Worm (Caenorhabditis elegans): Measurements from ENCODE around the gene clec-181.

The clec-181 gene

ce11 chrIV:8618698-8619097 is 22.8 kb downstream of the clec-181 start, which contains the start of gene F42A9.8:
Gene F42A9.8 (minus strand): TSS chrIV:8618785.
- no peak for TF ChIP-seq irx-1 (tag; optimal IDR thresholded peaks at IDR 0.05)
- peak; percentile 18 to 49 for TF ChIP-seq lsy-2 (tag; optimal IDR thresholded peaks at IDR 0.05)
- peak in 1 of 3 experiments; percentile 30 for TF ChIP-seq dpl-1 (GFP tag; optimal IDR thresholded peaks at IDR 0.05)
- TF ChIP-seq ceh-82 (tag; optimal IDR thresholded peaks at IDR 0.05): peak in 1 of 3 experiments; percentile 11
- peak in 1 of 2 experiments; percentile 42 for TF ChIP-seq lin-35 (GFP tag; optimal IDR thresholded peaks at IDR 0.05)
- peak; percentile 6 for TF ChIP-seq nhr-20 (tag; optimal IDR thresholded peaks at IDR 0.05)
- TF ChIP-seq pqm-1 (tag; optimal IDR thresholded peaks at IDR 0.05): no peak
- peak; percentile 42 for TF ChIP-seq lin-14 (GFP tag; optimal IDR thresholded peaks at IDR 0.05)
- no peak for TF ChIP-seq nhr-28 (tag; optimal IDR thresholded peaks at IDR 0.05)
- TF ChIP-seq snu-23 (GFP tag; optimal IDR thresholded peaks at IDR 0.05): peak; percentile 35
- TF ChIP-seq sup-37 (GFP tag; optimal IDR thresholded peaks at IDR 0.05): no peak
- TF ChIP-seq mep-1 (tag; optimal IDR thresholded peaks at IDR 0.05): peak; percentile 21
- no peak for TF ChIP-seq xbp-1 (tag; optimal IDR thresholded peaks at IDR 0.05)
- no peak for TF ChIP-seq nhr-76 (tag; optimal IDR thresholded peaks at IDR 0.05)
- TF ChIP-seq ceh-63 (GFP tag; optimal IDR thresholded peaks at IDR 0.05): no peak
- peak; percentile 31 for TF ChIP-seq nhr-71 (tag; optimal IDR thresholded peaks at IDR 0.05)
- no peak for TF ChIP-seq zip-4 (GFP tag; optimal IDR thresholded peaks at IDR 0.05)
- peak; percentile 6 for TF ChIP-seq blmp-1 (tag; optimal IDR thresholded peaks at IDR 0.05)
- peak; percentile 25 to 26 for TF ChIP-seq efl-1 (optimal IDR thresholded peaks at IDR 0.05)
- TF ChIP-seq efl-1 (GFP tag; optimal IDR thresholded peaks at IDR 0.05 in 1 of 2): peak; percentile 39 to 85
- TF ChIP-seq ceh-90 (tag; optimal IDR thresholded peaks at IDR 0.05): no peak

- TF ChIP-seq nhr-237 (tag; optimal IDR thresholded peaks at IDR 0.05): no peak
- no peak for TF ChIP-seq skn-1 (tag; optimal IDR thresholded peaks at IDR 0.05)
- no peak for TF ChIP-seq sptf-1 (tag; optimal IDR thresholded peaks at IDR 0.05)
- TF ChIP-seq unc-86 (tag; optimal IDR thresholded peaks at IDR 0.05): no peak
- no peak for TF ChIP-seq tlp-1 (tag; optimal IDR thresholded peaks at IDR 0.05)
- TF ChIP-seq xbp-1 (tag; optimal IDR thresholded peaks at IDR 0.05): peak; percentile 46
- no peak for TF ChIP-seq hlh-4 (tag; optimal IDR thresholded peaks at IDR 0.05)
- no peak for TF ChIP-seq elt-2 (tag; optimal IDR thresholded peaks at IDR 0.05)
- TF ChIP-seq unc-62 (GFP tag; optimal IDR thresholded peaks at IDR 0.05): no peak
- TF ChIP-seq fos-1 (tag; optimal IDR thresholded peaks at IDR 0.05): peak; percentile 57
- TF ChIP-seq ceh-82 (tag; optimal IDR thresholded peaks at IDR 0.05): peak in 2 of 3 experiments; percentile 31 to 63
- TF ChIP-seq ceh-88 (GFP tag; IDR thresholded peaks at IDR 0.05): no peak
- peak; percentile 76 for TF ChIP-seq nhr-71 (tag; optimal IDR thresholded peaks at IDR 0.05)
- TF ChIP-seq egl-13 (tag; optimal IDR thresholded peaks at IDR 0.05): peak; percentile 17
- TF ChIP-seq dsc-1 (tag; optimal IDR thresholded peaks at IDR 0.05): peak; percentile 1
- TF ChIP-seq ceh-8 (GFP tag; optimal IDR thresholded peaks at IDR 0.05): no peak
- TF ChIP-seq lir-3 (tag; optimal IDR thresholded peaks at IDR 0.05; ENCODE audit: poor library complexity): peak; percentile 49
- TF ChIP-seq nhr-20 (tag; optimal IDR thresholded peaks at IDR 0.05): peak; percentile 61
- no peak for TF ChIP-seq ets-5 (GFP tag; IDR thresholded peaks at IDR 0.05)
- peak; percentile 28 for TF ChIP-seq aly-2 (tag; optimal IDR thresholded peaks at IDR 0.05)
- no peak for TF ChIP-seq pqm-1 (tag; optimal IDR thresholded peaks at IDR 0.05)
- TF ChIP-seq blmp-1 (tag; optimal IDR thresholded peaks at IDR 0.05): peak; percentile 86
- TF ChIP-seq fkh-8 (tag; optimal IDR thresholded peaks at IDR 0.05): peak; percentile 70
- no peak for TF ChIP-seq nhr-28 (tag; optimal IDR thresholded peaks at IDR 0.05)
- no peak for TF ChIP-seq nhr-11 (tag; optimal IDR thresholded peaks at IDR 0.05)
- TF ChIP-seq zag-1 (tag; optimal IDR thresholded peaks at IDR 0.05): no peak
- peak; percentile 42 for TF ChIP-seq ztf-4 (tag; optimal IDR thresholded peaks at IDR 0.05)
- TF ChIP-seq Y116A8C.19 (tag; optimal IDR thresholded peaks at IDR 0.05; ENCODE audit: borderline replicate concordance): no peak
- TF ChIP-seq lin-35 (GFP tag; optimal IDR thresholded peaks at IDR 0.05): peak; percentile 64 to 79
- TF ChIP-seq fkh-10 (GFP tag; optimal IDR thresholded peaks at IDR 0.05): no peak
- no peak for TF ChIP-seq alr-1 (tag; optimal IDR thresholded peaks at IDR 0.05; ENCODE audit: borderline replicate concordance)
- TF ChIP-seq mab-9 (GFP tag; IDR thresholded peaks at IDR 0.05): no peak
- peak in 2 of 6 experiments; percentile 25 to 35 for TF ChIP-seq elt-3 (tag; optimal IDR thresholded peaks at IDR 0.05)
- peak; percentile 64 for TF ChIP-seq nhr-47 (tag; optimal IDR thresholded peaks at IDR 0.05)
- no peak for TF ChIP-seq egl-27 (tag; optimal IDR thresholded peaks at IDR 0.05)
- no peak for TF ChIP-seq zip-4 (GFP tag; optimal IDR thresholded peaks at IDR 0.05)
- TF ChIP-seq jun-1 (tag; optimal IDR thresholded peaks at IDR 0.05): peak; percentile 9
These were observed 24.4 kb downstream of the clec-181 start, which contains the start of gene lin-49 for ce11 chrIV:8620102-8620733. Gene lin-49 (plus strand): TSS chrIV:8620683.
